Worm (Caenorhabditis elegans): Measurements from ENCODE around the gene cnt-2.
A peak's percentile ranks its signal among the peaks of the same experiment; 100 is the strongest.

DNA sequence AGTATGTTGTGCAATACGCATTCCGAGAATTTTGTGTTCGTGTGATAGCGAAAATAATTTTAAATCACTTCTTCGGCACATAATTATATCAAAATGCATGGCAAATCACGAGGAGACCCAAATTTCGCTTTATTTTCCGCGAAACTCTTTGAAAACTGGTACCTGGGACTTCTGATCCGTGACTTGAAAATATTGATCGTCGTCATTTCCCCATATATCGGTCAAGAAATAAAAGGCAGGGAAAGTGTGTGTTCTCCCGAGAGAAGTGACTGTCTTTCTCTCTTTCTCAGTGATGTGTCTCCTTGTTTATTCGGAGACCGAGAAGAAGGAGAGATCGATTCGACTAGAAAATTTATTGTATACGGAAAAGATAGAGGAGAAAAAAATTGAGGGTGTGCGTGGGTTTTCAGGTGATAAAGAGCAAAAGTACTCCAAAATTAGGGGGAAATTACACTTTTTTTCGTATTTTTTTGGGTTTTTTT, 56.4 kb downstream of the cnt-2 start, which contains the start of gene W09D10.5:
- no peak for TF ChIP-seq C34B4.2 (tag; optimal IDR thresholded peaks at IDR 0.05)
- no peak for TF ChIP-seq alr-1 (tag; optimal IDR thresholded peaks at IDR 0.05; ENCODE audit: borderline replicate concordance)
- TF ChIP-seq nhr-12 (tag; optimal IDR thresholded peaks at IDR 0.05): no peak
- TF ChIP-seq dsc-1 (tag; optimal IDR thresholded peaks at IDR 0.05): no peak
- TF ChIP-seq ceh-63 (GFP tag; optimal IDR thresholded peaks at IDR 0.05): no peak
- peak; percentile 48 for TF ChIP-seq nhr-85 (tag)
- peak; percentile 94 for TF ChIP-seq blmp-1 (tag; optimal IDR thresholded peaks at IDR 0.05)
- no peak for TF ChIP-seq elt-2 (tag; optimal IDR thresholded peaks at IDR 0.05)
- peak; percentile 29 for TF ChIP-seq ama-1 (optimal IDR thresholded peaks at IDR 0.05)
- no peak for TF ChIP-seq tbx-2 (tag; optimal IDR thresholded peaks at IDR 0.05)
- no peak for TF ChIP-seq rnt-1 (tag; optimal IDR thresholded peaks at IDR 0.05)
- no peak for TF ChIP-seq nhr-77 (tag; optimal IDR thresholded peaks at IDR 0.05)
- no peak for TF ChIP-seq nhr-76 (tag; optimal IDR thresholded peaks at IDR 0.05)
